Worm (Caenorhabditis elegans) whole organism, midembryonic: ENCODE data around the gene srsx-1.

Experiments
- T22C8.4 ChIP-seq: fragments of 200-800 bp; sonication (Bioruptor generic); IDR thresholded peaks from 2 replicates; pipeline ENCODE4 v1.3.6; 2022; ENCODE audit warnings: missing genetic modification characterization, missing compliant biosample characterization
- flt-1 ChIP-seq: fragments of 200-800 bp; sonication (Bioruptor generic); IDR thresholded peaks from 2 replicates; pipeline ENCODE4 v1.3.6; 2022; ENCODE audit warnings: missing genetic modification characterization, missing compliant biosample characterization
- klf-2 ChIP-seq: fragments of 200-800 bp; sonication (Bioruptor generic); conservative IDR thresholded peaks from 2 replicates; pipeline ENCODE4 v1.3.6; 2022; ENCODE audit warnings: missing genetic modification reagents, missing genetic modification characterization, missing compliant biosample characterization
- ref-1 ChIP-seq: fragments of 200-800 bp; sonication (Bioruptor generic); conservative IDR thresholded peaks from 2 replicates; pipeline ENCODE4 v1.3.6; 2022; ENCODE audit warnings: missing genetic modification reagents, missing genetic modification characterization, missing compliant biosample characterization
- tab-1 ChIP-seq: fragments of 200-800 bp; sonication (Bioruptor generic); IDR thresholded peaks from 2 replicates; pipeline ENCODE4 v1.3.6; 2022; ENCODE audit warnings: missing genetic modification characterization, missing compliant biosample characterization
- ztf-23 ChIP-seq: fragments of 200-800 bp; sonication (Bioruptor generic); IDR thresholded peaks from 2 replicates; pipeline ENCODE4 v1.3.6; 2022; ENCODE audit warnings: missing genetic modification reagents, missing genetic modification characterization, missing compliant biosample characterization
- ztf-29 ChIP-seq: fragments of 200-800 bp; sonication (Bioruptor generic); IDR thresholded peaks from 2 replicates; pipeline ENCODE4 v1.3.6; 2022; ENCODE audit warnings: missing genetic modification reagents, missing genetic modification characterization, missing compliant biosample characterization

DNA sequence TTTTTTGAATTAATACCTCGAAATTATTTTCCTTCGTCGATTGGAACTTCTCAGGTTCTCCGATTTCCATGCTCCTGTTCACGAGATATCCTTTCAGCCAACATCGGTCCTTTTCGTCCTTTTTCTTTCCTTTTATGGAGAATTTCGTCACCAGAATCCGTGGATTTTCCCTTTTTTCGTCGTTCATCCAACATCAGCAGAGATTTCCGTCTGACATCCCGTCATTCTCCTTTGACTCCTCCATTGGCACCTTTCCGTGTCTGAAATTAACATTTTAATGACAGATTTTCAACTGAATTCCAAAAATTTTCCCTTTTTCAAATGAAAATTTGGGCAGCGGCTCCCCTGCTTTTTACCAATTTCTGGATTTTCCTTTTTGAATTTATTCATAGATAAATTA, 22.9 kb downstream of the srsx-1 start:
- TF ChIP-seq flt-1 (GFP tag; lab: Robert Waterston, UW) (no peak), tab-1 (no peak), ztf-23 (GFP tag; lab: Robert Waterston, UW) (no peak), klf-2 (GFP tag; lab: Robert Waterston, UW) (no peak), T22C8.4 (GFP tag; lab: Robert Waterston, UW) (no peak), ztf-29 (GFP tag; lab: Robert Waterston, UW) (no peak), ref-1 (GFP tag; lab: Robert Waterston, UW) (no peak)
